Worm (Caenorhabditis elegans) whole organism, midembryonic: ENCODE results near the gene T26C5.3.

Source experiments
- T22C8.4 ChIP-seq: fragments of 200-800 bp; sonication (Bioruptor generic); IDR thresholded peaks from 2 replicates; pipeline ENCODE4 v1.3.6; 2022; ENCODE audit warnings: missing genetic modification characterization, missing compliant biosample characterization
- cog-1 ChIP-seq: sonication (generic microtip); optimal IDR thresholded peaks from 2 replicates; lab custom pipeline; 2016; ENCODE audit warnings: missing genetic modification characterization, missing compliant biosample characterization
- flt-1 ChIP-seq: fragments of 200-800 bp; sonication (Bioruptor generic); IDR thresholded peaks from 2 replicates; pipeline ENCODE4 v1.3.6; 2022; ENCODE audit warnings: missing genetic modification characterization, missing compliant biosample characterization
- klf-2 ChIP-seq: fragments of 200-800 bp; sonication (Bioruptor generic); conservative IDR thresholded peaks from 2 replicates; pipeline ENCODE4 v1.3.6; 2022; ENCODE audit warnings: missing genetic modification reagents, missing genetic modification characterization, missing compliant biosample characterization
- med-1 ChIP-seq: sonication (generic microtip); optimal IDR thresholded peaks from 2 replicates; lab custom pipeline; 2017; ENCODE audit warnings: missing genetic modification characterization, mild to moderate bottlenecking, missing compliant biosample characterization, antibody characterized with exemption, missing genetic modification reagents; ENCODE audit not compliant: insufficient read depth
- ref-1 ChIP-seq: fragments of 200-800 bp; sonication (Bioruptor generic); conservative IDR thresholded peaks from 2 replicates; pipeline ENCODE4 v1.3.6; 2022; ENCODE audit warnings: missing genetic modification reagents, missing genetic modification characterization, missing compliant biosample characterization
- tab-1 ChIP-seq: fragments of 200-800 bp; sonication (Bioruptor generic); IDR thresholded peaks from 2 replicates; pipeline ENCODE4 v1.3.6; 2022; ENCODE audit warnings: missing genetic modification characterization, missing compliant biosample characterization
- ztf-23 ChIP-seq: fragments of 200-800 bp; sonication (Bioruptor generic); IDR thresholded peaks from 2 replicates; pipeline ENCODE4 v1.3.6; 2022; ENCODE audit warnings: missing genetic modification reagents, missing genetic modification characterization, missing compliant biosample characterization
- ztf-29 ChIP-seq: fragments of 200-800 bp; sonication (Bioruptor generic); IDR thresholded peaks from 2 replicates; pipeline ENCODE4 v1.3.6; 2022; ENCODE audit warnings: missing genetic modification reagents, missing genetic modification characterization, missing compliant biosample characterization

T26C5.3 gene

ce11 chrII:9282065-9282464, 45.7 kb downstream of the T26C5.3 start:
- no peak for TF ChIP-seq med-1 (GFP tag; lab: Kevin White, UChicago)
- no peak for TF ChIP-seq ref-1 (GFP tag; lab: Robert Waterston, UW)
- TF ChIP-seq flt-1 (GFP tag; lab: Robert Waterston, UW), result no peak
- no peak for TF ChIP-seq ztf-29
- TF ChIP-seq T22C8.4, result no peak
- TF ChIP-seq tab-1 (GFP tag; lab: Robert Waterston, UW), result no peak

- no peak for TF ChIP-seq tab-1 (GFP tag; lab: Robert Waterston, UW)
- peak; percentile 58; the same call in 1 of the 2 replicates for TF ChIP-seq ztf-23 (GFP tag; lab: Robert Waterston, UW)
- peak; percentile 66; the same call in 1 of the 2 replicates for TF ChIP-seq flt-1 (GFP tag; lab: Robert Waterston, UW)
- TF ChIP-seq ref-1 (GFP tag; lab: Robert Waterston, UW), result no peak
- TF ChIP-seq med-1 (GFP tag; lab: Kevin White, UChicago), result no peak
- peak; percentile 90 for TF ChIP-seq T22C8.4
- TF ChIP-seq cog-1 (tag; lab: Kevin White, UChicago), result peak; percentile 79
- no peak for TF ChIP-seq klf-2
- no peak for TF ChIP-seq ztf-29
Observed at ce11 chrII:9282787-9283186, 46.4 kb downstream of the T26C5.3 start.

ce11 chrII:9283668-9284357, 47.4 kb downstream of the T26C5.3 start:
- TF ChIP-seq tab-1 (GFP tag; lab: Robert Waterston, UW) (no peak), cog-1 (tag; lab: Kevin White, UChicago) (no peak), med-1 (GFP tag; lab: Kevin White, UChicago) (no peak), flt-1 (GFP tag; lab: Robert Waterston, UW) (no peak), klf-2 (no peak), T22C8.4 (no peak), ztf-23 (GFP tag; lab: Robert Waterston, UW) (no peak)

- TF ChIP-seq ref-1 (GFP tag; lab: Robert Waterston, UW) (no peak), flt-1 (GFP tag; lab: Robert Waterston, UW) (no peak), med-1 (GFP tag; lab: Kevin White, UChicago) (no peak), klf-2 (no peak), T22C8.4 (no peak), tab-1 (GFP tag; lab: Robert Waterston, UW) (no peak), ztf-29 (no peak), cog-1 (tag; lab: Kevin White, UChicago) (no peak), ztf-23 (GFP tag; lab: Robert Waterston, UW) (no peak)
Observed at ce11 chrII:9284358-9285170, 48.2 kb downstream of the T26C5.3 start.

ce11 chrII:9285171-9286025, 49.0 kb downstream of the T26C5.3 start, which contains the start of gene mtrr-1:
Gene mtrr-1 (plus strand): TSS chrII:9285975.
- peak; percentile 29; the same call in 1 of the 2 replicates for TF ChIP-seq flt-1 (GFP tag; lab: Robert Waterston, UW)
- no peak for TF ChIP-seq ref-1 (GFP tag; lab: Robert Waterston, UW)
- no peak for TF ChIP-seq tab-1 (GFP tag; lab: Robert Waterston, UW)
- TF ChIP-seq klf-2, result no peak

- TF ChIP-seq ztf-23 (GFP tag; lab: Robert Waterston, UW) (no peak), flt-1 (GFP tag; lab: Robert Waterston, UW) (no peak), cog-1 (tag; lab: Kevin White, UChicago) (no peak), T22C8.4 (no peak), tab-1 (GFP tag; lab: Robert Waterston, UW) (no peak), med-1 (GFP tag; lab: Kevin White, UChicago) (no peak), ztf-29 (no peak), ref-1 (GFP tag; lab: Robert Waterston, UW) (no peak), klf-2 (no peak)
Observed at ce11 chrII:9289127-9289526, 52.7 kb downstream of the T26C5.3 start.

ce11 chrII:9291632-9292031, 55.2 kb downstream of the T26C5.3 start, which contains the start of gene acs-7:
Gene acs-7 (plus strand): TSS chrII:9292017.
- TF ChIP-seq tab-1 (GFP tag; lab: Robert Waterston, UW) (no peak), ref-1 (GFP tag; lab: Robert Waterston, UW) (no peak), flt-1 (GFP tag; lab: Robert Waterston, UW) (no peak), ztf-23 (GFP tag; lab: Robert Waterston, UW) (no peak), med-1 (GFP tag; lab: Kevin White, UChicago) (no peak), klf-2 (no peak)

- TF ChIP-seq ref-1 (GFP tag; lab: Robert Waterston, UW) (no peak), ztf-23 (GFP tag; lab: Robert Waterston, UW) (no peak), cog-1 (tag; lab: Kevin White, UChicago) (no peak), ztf-29 (no peak), med-1 (GFP tag; lab: Kevin White, UChicago) (no peak), T22C8.4 (no peak), flt-1 (GFP tag; lab: Robert Waterston, UW) (no peak), klf-2 (no peak)
Observed at ce11 chrII:9295678-9296077, 59.3 kb downstream of the T26C5.3 start, which contains the start of gene C01G6.9. Gene C01G6.9 (minus strand): TSS chrII:9295818.
